Fruit fly (Drosophila melanogaster) whole organism, prepupa: ENCODE data around the gene CG46462.

Experiments
- CG1621 ChIP-seq: fragments of 200-800 bp; sonication (Bioruptor generic); optimal IDR thresholded peaks from 3 replicates; lab custom pipeline; 2018; ENCODE audit warnings: missing biosample characterization, mild to moderate bottlenecking, missing genetic modification characterization
- CG16779 ChIP-seq: fragments of 200-800 bp; sonication (Bioruptor generic); optimal IDR thresholded peaks from 3 replicates; lab custom pipeline; 2017; ENCODE audit warnings: missing biosample characterization, mild to moderate bottlenecking, missing genetic modification characterization
- CG3032 ChIP-seq: fragments of 200-800 bp; optimal IDR thresholded peaks from 2 replicates; lab custom pipeline; 2019; ENCODE audit warnings: missing biosample characterization, mild to moderate bottlenecking, missing genetic modification characterization, moderate library complexity
- CG34406 ChIP-seq: fragments of 200-800 bp; sonication (Bioruptor generic); optimal IDR thresholded peaks from 3 replicates; lab custom pipeline; 2016; ENCODE audit warnings: missing biosample characterization, missing genetic modification characterization
- CG8119 ChIP-seq: fragments of 200-800 bp; sonication (Bioruptor generic); IDR thresholded peaks from 3 replicates; pipeline ENCODE4 v1.3.6; 2022; ENCODE audit warnings: missing biosample characterization, missing genetic modification characterization
- Ets96B ChIP-seq: fragments of 200-800 bp; optimal IDR thresholded peaks from 2 replicates; lab custom pipeline; 2019; ENCODE audit warnings: missing biosample characterization, mild to moderate bottlenecking, missing genetic modification characterization, moderate library complexity
- Hr39 ChIP-seq: fragments of 200-800 bp; sonication (Bioruptor generic); optimal IDR thresholded peaks from 2 replicates; lab custom pipeline; 2016; ENCODE audit warnings: missing biosample characterization, missing genetic modification characterization
- Sox14 ChIP-seq: fragments of 200-800 bp; sonication (Bioruptor generic); optimal IDR thresholded peaks from 3 replicates; lab custom pipeline; 2016; ENCODE audit warnings: missing biosample characterization, missing genetic modification characterization
- acj6 ChIP-seq: fragments of 200-800 bp; sonication (Bioruptor generic); optimal IDR thresholded peaks from 3 replicates; lab custom pipeline; 2016; ENCODE audit warnings: missing biosample characterization, missing genetic modification characterization

DNA sequence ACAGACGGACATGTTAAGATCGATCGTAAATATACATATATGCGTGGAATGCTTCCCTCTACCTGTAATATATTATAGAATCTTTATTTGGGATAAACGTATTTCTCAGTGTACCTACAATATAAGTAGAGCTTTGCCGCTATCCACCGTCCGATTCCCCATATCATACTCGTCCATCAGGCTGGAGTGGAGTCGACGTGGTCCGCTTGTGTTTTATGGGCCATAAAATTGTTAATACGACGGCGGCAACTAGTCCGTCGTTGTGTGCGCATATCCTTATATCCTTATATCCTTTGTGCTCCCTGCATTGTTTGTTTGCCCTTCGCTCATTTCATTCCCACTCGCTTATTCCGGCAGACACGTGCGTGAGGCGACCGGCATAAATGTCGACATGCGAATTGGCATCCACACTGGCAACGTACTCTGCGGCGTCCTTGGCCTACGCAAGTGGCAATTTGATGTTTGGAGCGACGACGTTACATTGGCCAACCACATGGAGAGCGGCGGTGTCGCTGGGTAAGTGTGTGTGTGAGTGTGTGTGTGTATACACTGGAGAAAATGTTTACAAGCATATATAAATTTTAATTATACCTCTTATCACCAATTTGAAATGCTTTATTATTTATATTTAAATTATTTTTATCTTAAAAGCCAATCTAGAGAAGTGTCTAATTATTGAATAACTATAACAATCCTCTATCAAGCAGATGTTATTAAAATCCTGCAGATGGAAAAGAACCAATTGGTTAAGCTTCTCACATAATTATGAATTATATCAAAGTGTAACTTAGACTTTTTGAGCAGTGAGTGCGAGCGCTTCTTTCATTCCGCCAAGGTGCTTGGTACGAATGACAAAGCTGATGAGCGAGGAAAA lies 37.5 kb downstream of the CG46462 start:
- TF ChIP-seq Ets96B = no peak
- TF ChIP-seq CG16779 (tag; lab: Kevin White, UChicago) = no peak
- no peak for TF ChIP-seq CG1621
- no peak for TF ChIP-seq CG3032
- TF ChIP-seq Hr39 (GFP tag; lab: Kevin White, UChicago) = no peak
- no peak for TF ChIP-seq Sox14 (GFP tag; lab: Kevin White, UChicago)
- TF ChIP-seq CG34406 (GFP tag; lab: Kevin White, UChicago) = no peak
- no peak for TF ChIP-seq CG8119 (GFP tag; lab: Robert Waterston, UW)
- TF ChIP-seq acj6 (GFP tag; lab: Kevin White, UChicago) = no peak
